Fruit fly (Drosophila melanogaster) whole organism, embryonic: ENCODE results near the gene MEP-1.

ENCODE experiments used
- Abd-B ChIP-seq: fragments of 200-800 bp; sonication (Bioruptor generic); optimal IDR thresholded peaks from 2 replicates; lab custom pipeline; 2018; ENCODE audit warnings: missing biosample characterization, mild to moderate bottlenecking, missing genetic modification characterization, moderate library complexity
- CG1024 ChIP-seq: fragments of 200-800 bp; sonication (Bioruptor generic); IDR thresholded peaks from 2 replicates; pipeline ENCODE4 v1.3.6; 2022; ENCODE audit warnings: missing biosample characterization, missing genetic modification characterization
- CG10654 ChIP-seq: fragments of 200-800 bp; sonication (Bioruptor generic); optimal IDR thresholded peaks from 2 replicates; lab custom pipeline; 2016; ENCODE audit warnings: missing biosample characterization, missing genetic modification characterization
- CG11504 ChIP-seq: fragments of 200-800 bp; sonication (Bioruptor generic); optimal IDR thresholded peaks from 3 replicates; lab custom pipeline; 2019; ENCODE audit warnings: missing biosample characterization, mild to moderate bottlenecking, missing genetic modification characterization, moderate library complexity
- CG12391 ChIP-seq: fragments of 200-800 bp; sonication (Bioruptor generic); optimal IDR thresholded peaks from 3 replicates; lab custom pipeline; 2018; ENCODE audit warnings: missing biosample characterization, mild to moderate bottlenecking, missing genetic modification characterization, moderate library complexity
- CG13775 ChIP-seq: fragments of 200-800 bp; sonication (Bioruptor generic); optimal IDR thresholded peaks from 3 replicates; lab custom pipeline; 2017; ENCODE audit warnings: missing biosample characterization, mild to moderate bottlenecking, missing genetic modification characterization
- CG13894 ChIP-seq: fragments of 200-800 bp; sonication (Bioruptor generic); optimal IDR thresholded peaks from 3 replicates; lab custom pipeline; 2018; ENCODE audit warnings: missing biosample characterization, mild to moderate bottlenecking, missing genetic modification characterization, moderate library complexity
- CG15696 ChIP-seq: fragments of 200-800 bp; sonication (Bioruptor generic); optimal IDR thresholded peaks from 2 replicates; lab custom pipeline; 2019; ENCODE audit warnings: missing biosample characterization, mild to moderate bottlenecking, missing genetic modification characterization, moderate library complexity
- CG18619 ChIP-seq: fragments of 200-800 bp; sonication (Bioruptor generic); optimal IDR thresholded peaks from 3 replicates; lab custom pipeline; 2017; ENCODE audit warnings: missing biosample characterization, mild to moderate bottlenecking, missing genetic modification characterization
- CG2116 ChIP-seq: fragments of 200-800 bp; sonication (Bioruptor generic); optimal IDR thresholded peaks from 3 replicates; lab custom pipeline; 2018; ENCODE audit warnings: missing biosample characterization, mild to moderate bottlenecking, missing genetic modification characterization
- CG34224 ChIP-seq: fragments of 200-800 bp; sonication (Bioruptor generic); IDR thresholded peaks from 3 replicates; pipeline ENCODE4 v1.3.6; 2022; ENCODE audit warnings: missing biosample characterization, missing genetic modification characterization; ENCODE audit not compliant: partially characterized antibody
- CG4424 ChIP-seq: fragments of 200-800 bp; sonication (Bioruptor generic); optimal IDR thresholded peaks from 3 replicates; lab custom pipeline; 2016; ENCODE audit warnings: missing biosample characterization, missing genetic modification characterization
- CG4617 ChIP-seq: fragments of 200-800 bp; sonication (Bioruptor generic); optimal IDR thresholded peaks from 3 replicates; lab custom pipeline; 2016; ENCODE audit warnings: missing biosample characterization, missing genetic modification characterization, borderline replicate concordance
- CG5245 ChIP-seq: fragments of 200-800 bp; sonication (Bioruptor generic); optimal IDR thresholded peaks from 3 replicates; lab custom pipeline; 2016; ENCODE audit warnings: missing biosample characterization, missing genetic modification characterization
- CG5953 ChIP-seq: fragments of 200-800 bp; sonication (Bioruptor generic); IDR thresholded peaks from 2 replicates; pipeline ENCODE4 v1.3.6; 2022; ENCODE audit warnings: missing biosample characterization, missing genetic modification characterization
- CG6254 ChIP-seq: fragments of 200-800 bp; sonication (Bioruptor generic); optimal IDR thresholded peaks from 3 replicates; lab custom pipeline; 2017; ENCODE audit warnings: mild to moderate bottlenecking, missing biosample characterization, missing genetic modification reagents, missing genetic modification characterization
- CG7271 ChIP-seq: fragments of 200-800 bp; sonication (Bioruptor generic); optimal IDR thresholded peaks from 2 replicates; lab custom pipeline; 2018; ENCODE audit warnings: missing biosample characterization, mild to moderate bottlenecking, missing genetic modification characterization, moderate library complexity
- CG7839 ChIP-seq: fragments of 200-800 bp; sonication (Bioruptor generic); optimal IDR thresholded peaks from 3 replicates; lab custom pipeline; 2018; ENCODE audit warnings: missing biosample characterization, mild to moderate bottlenecking, missing genetic modification characterization, moderate library complexity
- CG8281 ChIP-seq: fragments of 200-800 bp; sonication (Bioruptor generic); optimal IDR thresholded peaks from 2 replicates; lab custom pipeline; 2018; ENCODE audit warnings: missing biosample characterization, mild to moderate bottlenecking, missing genetic modification characterization, moderate library complexity
- CG8290 ChIP-seq, 3 experiments: fragments of 200-800 bp; sonication (Bioruptor generic); optimal IDR thresholded peaks; 2 replicates each; lab custom pipeline; 2016 to 2019; ENCODE audit warnings: missing biosample characterization in 3 of 3, missing genetic modification characterization in 3 of 3, mild to moderate bottlenecking in 2 of 3, moderate library complexity in 1 of 3
- CG9876 ChIP-seq: fragments of 200-800 bp; sonication (Bioruptor generic); optimal IDR thresholded peaks from 2 replicates; lab custom pipeline; 2016; ENCODE audit warnings: missing biosample characterization, missing genetic modification characterization
- CHES-1-like ChIP-seq: fragments of 200-800 bp; sonication (Bioruptor generic); optimal IDR thresholded peaks from 2 replicates; lab custom pipeline; 2016; ENCODE audit warnings: missing biosample characterization, missing genetic modification characterization
- Dek ChIP-seq: fragments of 200-800 bp; sonication (Bioruptor generic); optimal IDR thresholded peaks from 3 replicates; lab custom pipeline; 2019; ENCODE audit warnings: missing biosample characterization, mild to moderate bottlenecking, missing genetic modification characterization, moderate library complexity
- Dfd ChIP-seq, 2 experiments: fragments of >200 bp; optimal IDR thresholded peaks; 2 replicates each; lab custom pipeline; 2017; ENCODE audit warnings: missing biosample characterization in 2 of 2, missing genetic modification characterization in 2 of 2
- Dp ChIP-seq: fragments of 200-800 bp; sonication (Bioruptor generic); optimal IDR thresholded peaks from 2 replicates; lab custom pipeline; 2018; ENCODE audit warnings: missing biosample characterization, mild to moderate bottlenecking, missing genetic modification characterization, moderate library complexity
- E2f2 ChIP-seq: fragments of 200-800 bp; sonication (Bioruptor generic); IDR thresholded peaks from 2 replicates; pipeline ENCODE4 v1.3.6; 2022; ENCODE audit warnings: missing biosample characterization, missing genetic modification characterization
- Eip74EF ChIP-seq, 2 experiments: fragments of 200-800 bp in 1 of 2; fragments of >200 bp in 1 of 2; sonication (Bioruptor generic) in 1 of 2; optimal IDR thresholded peaks; 2 replicates each; lab custom pipeline; 2017 to 2019; ENCODE audit warnings: missing biosample characterization in 2 of 2, missing genetic modification characterization in 2 of 2, mild to moderate bottlenecking in 1 of 2, moderate library complexity in 1 of 2
- Ets65A ChIP-seq: fragments of 200-800 bp; sonication (Bioruptor generic); peaks from one replicate; lab custom pipeline; 2016; ENCODE audit warnings: missing biosample characterization, missing genetic modification characterization
- Gsc ChIP-seq: fragments of 200-800 bp; sonication (Bioruptor generic); IDR thresholded peaks from 2 replicates; pipeline ENCODE4 v1.3.6; 2022; ENCODE audit warnings: missing biosample characterization, missing genetic modification characterization
- Hr51 ChIP-seq, 2 experiments: fragments of 200-800 bp; sonication (Bioruptor generic); optimal IDR thresholded peaks; 2 replicates in 1 of 2; 3 replicates in 1 of 2; lab custom pipeline; 2016 to 2018; ENCODE audit warnings: missing biosample characterization in 2 of 2, missing genetic modification characterization in 2 of 2, mild to moderate bottlenecking in 1 of 2, moderate library complexity in 1 of 2
- Kr ChIP-seq: fragments of 200-800 bp; sonication (Bioruptor generic); optimal IDR thresholded peaks from 2 replicates; lab custom pipeline; 2017; ENCODE audit warnings: missing biosample characterization, mild to moderate bottlenecking, missing genetic modification characterization
- Mad ChIP-seq: fragments of 200-800 bp; sonication (Bioruptor generic); optimal IDR thresholded peaks from 2 replicates; lab custom pipeline; 2016; ENCODE audit warnings: missing biosample characterization, missing genetic modification characterization
- Nf-YC ChIP-seq: fragments of 200-800 bp; optimal IDR thresholded peaks from 3 replicates; lab custom pipeline; 2019; ENCODE audit warnings: missing biosample characterization, mild to moderate bottlenecking, missing genetic modification characterization, moderate library complexity
- Sry-β ChIP-seq: fragments of 200-800 bp; sonication (Bioruptor generic); optimal IDR thresholded peaks from 2 replicates; lab custom pipeline; 2018; ENCODE audit warnings: missing biosample characterization, mild to moderate bottlenecking, missing genetic modification characterization, moderate library complexity
- ac ChIP-seq: fragments of 200-800 bp; sonication (Bioruptor generic); optimal IDR thresholded peaks from 3 replicates; lab custom pipeline; 2017; ENCODE audit warnings: missing biosample characterization, mild to moderate bottlenecking, missing genetic modification characterization
- danr ChIP-seq: fragments of 200-800 bp; sonication (Bioruptor generic); IDR thresholded peaks from 2 replicates; pipeline ENCODE4 v1.3.6; 2022; ENCODE audit warnings: missing biosample characterization, missing genetic modification characterization
- disco-r ChIP-seq: fragments of 200-800 bp; sonication (Bioruptor generic); optimal IDR thresholded peaks from 2 replicates; lab custom pipeline; 2016; ENCODE audit warnings: missing biosample characterization, missing genetic modification characterization
- dpn ChIP-seq, 2 experiments: fragments of 200-800 bp; sonication (Bioruptor generic); optimal IDR thresholded peaks; 3 replicates each; lab custom pipeline; 2016; ENCODE audit warnings: missing biosample characterization in 2 of 2, missing genetic modification characterization in 2 of 2
- en ChIP-seq: fragments of 200-800 bp; sonication (Bioruptor generic); optimal IDR thresholded peaks from 2 replicates; lab custom pipeline; 2016; ENCODE audit warnings: missing biosample characterization, missing genetic modification characterization
- gsb-n ChIP-seq: fragments of 200-800 bp; sonication (Bioruptor generic); optimal IDR thresholded peaks from 3 replicates; lab custom pipeline; 2018; ENCODE audit warnings: missing biosample characterization, mild to moderate bottlenecking, missing genetic modification characterization
- kah ChIP-seq: fragments of 200-800 bp; sonication (Bioruptor generic); optimal IDR thresholded peaks from 2 replicates; lab custom pipeline; 2018; ENCODE audit warnings: missing biosample characterization, mild to moderate bottlenecking, missing genetic modification characterization
- lilli ChIP-seq: fragments of 200-800 bp; sonication (Bioruptor generic); optimal IDR thresholded peaks from 3 replicates; lab custom pipeline; 2016; ENCODE audit warnings: missing biosample characterization, missing genetic modification characterization
- nerfin-1 ChIP-seq: fragments of 200-800 bp; sonication (Bioruptor generic); optimal IDR thresholded peaks from 3 replicates; lab custom pipeline; 2019; ENCODE audit warnings: missing biosample characterization, mild to moderate bottlenecking, missing genetic modification characterization, moderate library complexity
- nom ChIP-seq: fragments of 200-800 bp; sonication (Bioruptor generic); optimal IDR thresholded peaks from 2 replicates; lab custom pipeline; 2017; ENCODE audit warnings: missing biosample characterization, missing genetic modification characterization, mild to moderate bottlenecking, moderate library complexity, missing genetic modification reagents
- pb ChIP-seq: fragments of 200-800 bp; sonication (Bioruptor generic); optimal IDR thresholded peaks from 3 replicates; lab custom pipeline; 2016; ENCODE audit warnings: missing biosample characterization, missing genetic modification characterization
- pfk ChIP-seq: fragments of 200-800 bp; sonication (Bioruptor generic); optimal IDR thresholded peaks from 2 replicates; lab custom pipeline; 2018; ENCODE audit warnings: missing biosample characterization, mild to moderate bottlenecking, missing genetic modification characterization, moderate library complexity
- tll ChIP-seq, 2 experiments: fragments of 200-800 bp in 1 of 2; fragments of >200 bp in 1 of 2; sonication (Bioruptor generic) in 1 of 2; optimal IDR thresholded peaks; 2 replicates each; lab custom pipeline; 2017 to 2019; ENCODE audit warnings: missing biosample characterization in 2 of 2, missing genetic modification characterization in 2 of 2, mild to moderate bottlenecking in 1 of 2, moderate library complexity in 1 of 2
- unpg ChIP-seq: fragments of 200-800 bp; sonication (Bioruptor generic); optimal IDR thresholded peaks from 3 replicates; lab custom pipeline; 2018; ENCODE audit warnings: missing biosample characterization, mild to moderate bottlenecking, missing genetic modification characterization, moderate library complexity
- wek ChIP-seq: fragments of 200-800 bp; sonication (Bioruptor generic); optimal IDR thresholded peaks from 3 replicates; lab custom pipeline; 2018; ENCODE audit warnings: missing biosample characterization, mild to moderate bottlenecking, missing genetic modification characterization, moderate library complexity

The MEP-1 gene

DNA sequence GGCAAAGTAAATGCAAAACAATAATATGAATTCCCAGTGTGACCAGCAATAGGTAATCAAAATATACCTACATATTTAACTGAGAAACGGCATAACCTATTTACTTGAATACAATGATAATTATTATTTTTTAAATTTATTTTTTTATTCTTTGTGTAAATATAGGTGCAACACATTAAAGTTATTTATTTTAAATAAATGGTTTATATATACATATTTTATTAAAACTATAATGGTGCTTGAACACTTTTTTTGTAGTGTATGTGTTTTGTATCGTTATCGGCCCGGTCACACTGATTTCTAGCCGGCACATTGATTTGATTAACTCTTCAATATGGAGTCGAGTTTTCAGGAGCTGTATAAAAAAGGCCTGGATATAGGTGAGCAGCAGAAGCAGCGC lies 20.3 kb downstream of the MEP-1 start, which contains the start of the genes ProRS-m, CG42304 and Snup (continued):
- no peak for TF ChIP-seq nom (GFP tag; lab: Kevin White, UChicago)
- TF ChIP-seq CG13775 (GFP tag; lab: Kevin White, UChicago) = peak; percentile 45
- TF ChIP-seq pb (GFP tag; lab: Kevin White, UChicago) = no peak
- no peak for TF ChIP-seq CG34224 (GFP tag; lab: Robert Waterston, UW)
- TF ChIP-seq lilli (GFP tag; lab: Kevin White, UChicago) = no peak
- TF ChIP-seq pfk (GFP tag; lab: Kevin White, UChicago) = no peak
- TF ChIP-seq CHES-1-like (GFP tag; lab: Kevin White, UChicago) = no peak
- TF ChIP-seq tll (GFP tag; optimal IDR thresholded peaks at IDR 0.05; lab: Kevin White, UChicago) = peak in 1 of 2 experiments; percentile 23
- no peak for TF ChIP-seq ac
- TF ChIP-seq disco-r (GFP tag; lab: Kevin White, UChicago) = no peak
- peak; percentile 83 for TF ChIP-seq CG12391
- peak; percentile 54 for TF ChIP-seq CG7271 (tag; lab: Kevin White, UChicago)
- TF ChIP-seq CG6254 (GFP tag; lab: Kevin White, UChicago) = no peak
- no peak for TF ChIP-seq kah (GFP tag; lab: Kevin White, UChicago)
- no peak for TF ChIP-seq CG13894
- no peak for TF ChIP-seq CG8281
- TF ChIP-seq CG5953 (GFP tag; lab: Robert Waterston, UW) = no peak
- TF ChIP-seq CG5245 (GFP tag; lab: Kevin White, UChicago) = no peak
- TF ChIP-seq CG4424 (GFP tag; lab: Kevin White, UChicago) = no peak
- TF ChIP-seq CG15696 = peak; percentile 22
- TF ChIP-seq CG2116 (GFP tag; lab: Kevin White, UChicago) = peak; percentile 41
- TF ChIP-seq Abd-B (GFP tag; lab: Kevin White, UChicago) = peak; percentile 60
- no peak for TF ChIP-seq CG11504 (tag; lab: Kevin White, UChicago)
- no peak for TF ChIP-seq CG1024 (GFP tag; lab: Robert Waterston, UW)
- no peak for TF ChIP-seq Gsc
- peak; percentile 50 for TF ChIP-seq Dek (tag; lab: Kevin White, UChicago)
- peak in 1 of 2 experiments; percentile 56 for TF ChIP-seq Hr51 (GFP tag; optimal IDR thresholded peaks at IDR 0.05; lab: Kevin White, UChicago)
- peak; percentile 73 for TF ChIP-seq gsb-n (tag; lab: Kevin White, UChicago)
- no peak for TF ChIP-seq dpn (GFP tag; optimal IDR thresholded peaks at IDR 0.05; lab: Kevin White, UChicago)
- no peak for TF ChIP-seq CG9876 (GFP tag; lab: Kevin White, UChicago)
- no peak for TF ChIP-seq CG18619 (GFP tag; lab: Kevin White, UChicago)
- TF ChIP-seq en (GFP tag; lab: Kevin White, UChicago) = no peak
- no peak for TF ChIP-seq CG8290 (GFP tag; optimal IDR thresholded peaks at IDR 0.05; lab: Kevin White, UChicago)
- no peak for TF ChIP-seq CG8290 (tag; optimal IDR thresholded peaks at IDR 0.05; lab: Kevin White, UChicago)
- no peak for TF ChIP-seq Kr (GFP tag; lab: Kevin White, UChicago)
- no peak for TF ChIP-seq CG10654 (GFP tag; lab: Kevin White, UChicago)
- no peak for TF ChIP-seq Mad
- TF ChIP-seq E2f2 (GFP tag; lab: Robert Waterston, UW) = peak; percentile 57
- TF ChIP-seq Dfd (GFP tag; optimal IDR thresholded peaks at IDR 0.05; lab: Kevin White, UChicago) = no peak
- TF ChIP-seq CG4617 (GFP tag; lab: Kevin White, UChicago) = peak; percentile 36
- TF ChIP-seq CG7839 (tag; lab: Kevin White, UChicago) = peak; percentile 70
- no peak for TF ChIP-seq Sry-β (GFP tag; lab: Kevin White, UChicago)
- TF ChIP-seq nerfin-1 = no peak
- TF ChIP-seq danr (GFP tag; lab: Robert Waterston, UW) = no peak; the same call in 1 of the 2 replicates
- no peak for TF ChIP-seq Nf-YC (tag; lab: Kevin White, UChicago)
- no peak for TF ChIP-seq wek (GFP tag; lab: Kevin White, UChicago)
- no peak for TF ChIP-seq Eip74EF (GFP tag; optimal IDR thresholded peaks at IDR 0.05; lab: Kevin White, UChicago)
- TF ChIP-seq Ets65A = no peak
- TF ChIP-seq Dp (GFP tag; lab: Kevin White, UChicago) = peak; percentile 15
- TF ChIP-seq unpg (GFP tag; lab: Kevin White, UChicago) = no peak
